Fruit fly (Drosophila melanogaster) whole organism, embryonic: ENCODE data around the gene lili.
A peak's percentile ranks its signal among the peaks of the same experiment; 100 is the strongest.

Experiments used
- ATbp ChIP-seq: fragments of 200-800 bp; sonication (Bioruptor generic); optimal IDR thresholded peaks from 2 replicates; lab custom pipeline; 2017; ENCODE audit warnings: missing biosample characterization, mild to moderate bottlenecking, missing genetic modification characterization, missing genetic modification reagents
- B-H2 ChIP-seq: fragments of 200-800 bp; sonication (Bioruptor generic); optimal IDR thresholded peaks from 2 replicates; lab custom pipeline; 2018; ENCODE audit warnings: missing biosample characterization, mild to moderate bottlenecking, missing genetic modification characterization
- BEAF-32 ChIP-seq: fragments of 200-800 bp; sonication (Bioruptor generic); optimal IDR thresholded peaks from 3 replicates; lab custom pipeline; 2017; ENCODE audit warnings: missing biosample characterization, missing genetic modification characterization, mild to moderate bottlenecking, moderate library complexity, missing genetic modification reagents
- Bteb2 ChIP-seq: fragments of 200-800 bp; sonication (Bioruptor generic); optimal IDR thresholded peaks from 2 replicates; lab custom pipeline; 2016; ENCODE audit warnings: missing biosample characterization, missing genetic modification characterization
- CG10462 ChIP-seq: fragments of 200-800 bp; sonication (Bioruptor generic); optimal IDR thresholded peaks from 2 replicates; lab custom pipeline; 2016; ENCODE audit warnings: missing biosample characterization, missing genetic modification characterization
- CG12744 ChIP-seq: fragments of 200-800 bp; sonication (Bioruptor generic); optimal IDR thresholded peaks from 2 replicates; lab custom pipeline; 2016; ENCODE audit warnings: missing biosample characterization, missing genetic modification characterization
- CG13624 ChIP-seq: fragments of 200-800 bp; sonication (Bioruptor generic); optimal IDR thresholded peaks from 2 replicates; lab custom pipeline; 2016; ENCODE audit warnings: missing biosample characterization, missing genetic modification characterization
- CG14014 ChIP-seq: fragments of 200-800 bp; sonication (Bioruptor generic); IDR thresholded peaks from 2 replicates; pipeline ENCODE4 v1.3.6; 2022; ENCODE audit warnings: missing biosample characterization, missing genetic modification characterization
- CG14050 ChIP-seq: fragments of 200-800 bp; sonication (Bioruptor generic); IDR thresholded peaks from 3 replicates; pipeline ENCODE4 v1.3.6; 2022; ENCODE audit warnings: missing biosample characterization, missing genetic modification characterization
- CG14441 ChIP-seq: fragments of 200-800 bp; sonication (Bioruptor generic); IDR thresholded peaks from 2 replicates; pipeline ENCODE4 v1.3.6; 2022; ENCODE audit warnings: missing biosample characterization, missing genetic modification characterization
- CG16813 ChIP-seq: fragments of 200-800 bp; sonication (Bioruptor generic); IDR thresholded peaks from 3 replicates; pipeline ENCODE4 v1.3.6; 2022; ENCODE audit warnings: missing biosample characterization, missing genetic modification characterization; ENCODE audit not compliant: partially characterized antibody
- CG16863 ChIP-seq: fragments of 200-800 bp; sonication (Bioruptor generic); optimal IDR thresholded peaks from 3 replicates; lab custom pipeline; 2016; ENCODE audit warnings: missing biosample characterization, missing genetic modification characterization
- CG31441 ChIP-seq: fragments of 200-800 bp; sonication (Bioruptor generic); IDR thresholded peaks from 2 replicates; pipeline ENCODE4 v1.3.6; 2022; ENCODE audit warnings: missing biosample characterization, missing genetic modification characterization
- CG33213 ChIP-seq: fragments of 200-800 bp; sonication (Bioruptor generic); optimal IDR thresholded peaks from 3 replicates; lab custom pipeline; 2016; ENCODE audit warnings: missing biosample characterization, missing genetic modification characterization
- CG3995 ChIP-seq: fragments of 200-800 bp; sonication (Bioruptor generic); optimal IDR thresholded peaks from 3 replicates; lab custom pipeline; 2016; ENCODE audit warnings: missing biosample characterization, missing genetic modification characterization
- CG4617 ChIP-seq: fragments of 200-800 bp; sonication (Bioruptor generic); optimal IDR thresholded peaks from 3 replicates; lab custom pipeline; 2016; ENCODE audit warnings: missing biosample characterization, missing genetic modification characterization, borderline replicate concordance
- CG5245 ChIP-seq: fragments of 200-800 bp; sonication (Bioruptor generic); optimal IDR thresholded peaks from 3 replicates; lab custom pipeline; 2016; ENCODE audit warnings: missing biosample characterization, missing genetic modification characterization
- CG7556 ChIP-seq: fragments of 200-800 bp; sonication (Bioruptor generic); optimal IDR thresholded peaks from 2 replicates; lab custom pipeline; 2017; ENCODE audit warnings: missing biosample characterization, mild to moderate bottlenecking, missing genetic modification characterization
- CG8290 ChIP-seq, 3 experiments: fragments of 200-800 bp; sonication (Bioruptor generic); optimal IDR thresholded peaks; 2 replicates each; lab custom pipeline; 2016 to 2019; ENCODE audit warnings: missing biosample characterization in 3 of 3, missing genetic modification characterization in 3 of 3, mild to moderate bottlenecking in 2 of 3, moderate library complexity in 1 of 3
- CG8924 ChIP-seq: fragments of 200-800 bp; optimal IDR thresholded peaks from 3 replicates; lab custom pipeline; 2019; ENCODE audit warnings: missing biosample characterization, mild to moderate bottlenecking, missing genetic modification characterization, moderate library complexity
- CG9609 ChIP-seq: fragments of 200-800 bp; sonication (Bioruptor generic); optimal IDR thresholded peaks from 3 replicates; lab custom pipeline; 2016; ENCODE audit warnings: missing biosample characterization, missing genetic modification characterization
- Dp ChIP-seq: fragments of 200-800 bp; sonication (Bioruptor generic); optimal IDR thresholded peaks from 2 replicates; lab custom pipeline; 2018; ENCODE audit warnings: missing biosample characterization, mild to moderate bottlenecking, missing genetic modification characterization, moderate library complexity
- ERR ChIP-seq: fragments of 200-800 bp; sonication (Bioruptor generic); optimal IDR thresholded peaks from 2 replicates; lab custom pipeline; 2016; ENCODE audit warnings: missing biosample characterization, missing genetic modification characterization
- H2.0 ChIP-seq: fragments of 200-800 bp; sonication (Bioruptor generic); IDR thresholded peaks from 2 replicates; pipeline ENCODE4 v1.3.6; 2022; ENCODE audit warnings: missing biosample characterization, missing genetic modification characterization
- Kr ChIP-seq: fragments of 200-800 bp; sonication (Bioruptor generic); optimal IDR thresholded peaks from 2 replicates; lab custom pipeline; 2017; ENCODE audit warnings: missing biosample characterization, mild to moderate bottlenecking, missing genetic modification characterization
- Max ChIP-seq: fragments of 200-800 bp; sonication (Bioruptor generic); optimal IDR thresholded peaks from 2 replicates; lab custom pipeline; 2016; ENCODE audit warnings: missing biosample characterization, mild to moderate bottlenecking, missing genetic modification characterization
- Ravus ChIP-seq: fragments of 200-800 bp; sonication (Bioruptor generic); IDR thresholded peaks from 2 replicates; pipeline ENCODE4 v1.3.6; 2022; ENCODE audit warnings: missing biosample characterization, missing genetic modification characterization
- Sox100B ChIP-seq: fragments of 200-800 bp; sonication (Bioruptor generic); optimal IDR thresholded peaks from 3 replicates; lab custom pipeline; 2018; ENCODE audit warnings: missing biosample characterization, mild to moderate bottlenecking, missing genetic modification characterization
- abd-A ChIP-seq: fragments of 200-800 bp; sonication (Bioruptor generic); optimal IDR thresholded peaks from 3 replicates; lab custom pipeline; 2019; ENCODE audit warnings: missing biosample characterization, mild to moderate bottlenecking, missing genetic modification characterization, moderate library complexity
- crc ChIP-seq: fragments of 200-800 bp; sonication (Bioruptor generic); optimal IDR thresholded peaks from 2 replicates; lab custom pipeline; 2016; ENCODE audit warnings: missing biosample characterization, missing genetic modification characterization
- crol ChIP-seq: fragments of 200-800 bp; sonication (Bioruptor generic); IDR thresholded peaks from 2 replicates; pipeline ENCODE4 v1.3.6; 2022; ENCODE audit warnings: missing biosample characterization, missing genetic modification characterization
- cwo ChIP-seq: fragments of 200-800 bp; sonication (Bioruptor generic); optimal IDR thresholded peaks from 3 replicates; lab custom pipeline; 2017; ENCODE audit warnings: missing biosample characterization, missing genetic modification characterization, mild to moderate bottlenecking, moderate library complexity, missing genetic modification reagents
- da ChIP-seq: fragments of 200-800 bp; sonication (Bioruptor generic); optimal IDR thresholded peaks from 2 replicates; lab custom pipeline; 2016; ENCODE audit warnings: missing biosample characterization, missing genetic modification characterization
- emc ChIP-seq: fragments of 200-800 bp; sonication (Bioruptor generic); optimal IDR thresholded peaks from 2 replicates; lab custom pipeline; 2016; ENCODE audit warnings: missing biosample characterization, missing genetic modification characterization
- ewg ChIP-seq: fragments of 200-800 bp; sonication (Bioruptor generic); optimal IDR thresholded peaks from 3 replicates; lab custom pipeline; 2017; ENCODE audit warnings: mild to moderate bottlenecking, missing biosample characterization, missing genetic modification reagents, missing genetic modification characterization
- exex ChIP-seq: fragments of 200-800 bp; sonication (Bioruptor generic); optimal IDR thresholded peaks from 4 replicates; lab custom pipeline; 2018; ENCODE audit warnings: missing biosample characterization, mild to moderate bottlenecking, missing genetic modification characterization, moderate library complexity
- gro ChIP-seq: fragments of 200-800 bp; sonication (Bioruptor generic); optimal IDR thresholded peaks from 2 replicates; lab custom pipeline; 2016; ENCODE audit warnings: missing biosample characterization, missing genetic modification characterization
- ham ChIP-seq: fragments of 200-800 bp; sonication (Bioruptor generic); IDR thresholded peaks from 2 replicates; pipeline ENCODE4 v1.3.6; 2022; ENCODE audit warnings: missing biosample characterization, missing genetic modification characterization
- hkb ChIP-seq, 2 experiments: fragments of 200-800 bp in 1 of 2; fragments of >200 bp in 1 of 2; sonication (Bioruptor generic) in 1 of 2; IDR thresholded peaks in 1 of 2; optimal IDR thresholded peaks in 1 of 2; 2 replicates each; pipeline versions ENCODE4 v1.3.6 to Lab custom; 2017 to 2022; ENCODE audit warnings: missing biosample characterization in 1 of 2, missing genetic modification characterization in 1 of 2
- ind ChIP-seq: fragments of 200-800 bp; sonication (Bioruptor generic); optimal IDR thresholded peaks from 3 replicates; lab custom pipeline; 2016; ENCODE audit warnings: missing biosample characterization, missing genetic modification characterization
- kay ChIP-seq: fragments of 200-800 bp; sonication (Bioruptor generic); optimal IDR thresholded peaks from 2 replicates; lab custom pipeline; 2016; ENCODE audit warnings: missing biosample characterization, missing genetic modification characterization
- repo ChIP-seq: fragments of 200-800 bp; sonication (Bioruptor generic); optimal IDR thresholded peaks from 2 replicates; lab custom pipeline; 2016; ENCODE audit warnings: missing biosample characterization, missing genetic modification characterization
- rib ChIP-seq: fragments of 200-800 bp; sonication (Bioruptor generic); IDR thresholded peaks from 2 replicates; pipeline ENCODE4 v1.3.6; 2022; ENCODE audit warnings: missing biosample characterization, missing genetic modification characterization
- sim ChIP-seq: fragments of 200-800 bp; sonication (Bioruptor generic); IDR thresholded peaks from 2 replicates; pipeline ENCODE4 v1.3.6; 2022; ENCODE audit warnings: missing biosample characterization, missing genetic modification characterization
- sima ChIP-seq: fragments of 200-800 bp; sonication (Bioruptor generic); optimal IDR thresholded peaks from 2 replicates; lab custom pipeline; 2016; ENCODE audit warnings: missing biosample characterization, missing genetic modification characterization
- yki ChIP-seq: fragments of >200 bp; optimal IDR thresholded peaks from 3 replicates; lab custom pipeline; 2018
- zen ChIP-seq: fragments of 200-800 bp; sonication (Bioruptor generic); optimal IDR thresholded peaks from 3 replicates; lab custom pipeline; 2018; ENCODE audit warnings: missing biosample characterization, mild to moderate bottlenecking, missing genetic modification characterization, moderate library complexity
- zfh2 ChIP-seq: fragments of 200-800 bp; sonication (Bioruptor generic); optimal IDR thresholded peaks from 2 replicates; lab custom pipeline; 2016; ENCODE audit warnings: missing biosample characterization, missing genetic modification characterization

lili gene

DNA sequence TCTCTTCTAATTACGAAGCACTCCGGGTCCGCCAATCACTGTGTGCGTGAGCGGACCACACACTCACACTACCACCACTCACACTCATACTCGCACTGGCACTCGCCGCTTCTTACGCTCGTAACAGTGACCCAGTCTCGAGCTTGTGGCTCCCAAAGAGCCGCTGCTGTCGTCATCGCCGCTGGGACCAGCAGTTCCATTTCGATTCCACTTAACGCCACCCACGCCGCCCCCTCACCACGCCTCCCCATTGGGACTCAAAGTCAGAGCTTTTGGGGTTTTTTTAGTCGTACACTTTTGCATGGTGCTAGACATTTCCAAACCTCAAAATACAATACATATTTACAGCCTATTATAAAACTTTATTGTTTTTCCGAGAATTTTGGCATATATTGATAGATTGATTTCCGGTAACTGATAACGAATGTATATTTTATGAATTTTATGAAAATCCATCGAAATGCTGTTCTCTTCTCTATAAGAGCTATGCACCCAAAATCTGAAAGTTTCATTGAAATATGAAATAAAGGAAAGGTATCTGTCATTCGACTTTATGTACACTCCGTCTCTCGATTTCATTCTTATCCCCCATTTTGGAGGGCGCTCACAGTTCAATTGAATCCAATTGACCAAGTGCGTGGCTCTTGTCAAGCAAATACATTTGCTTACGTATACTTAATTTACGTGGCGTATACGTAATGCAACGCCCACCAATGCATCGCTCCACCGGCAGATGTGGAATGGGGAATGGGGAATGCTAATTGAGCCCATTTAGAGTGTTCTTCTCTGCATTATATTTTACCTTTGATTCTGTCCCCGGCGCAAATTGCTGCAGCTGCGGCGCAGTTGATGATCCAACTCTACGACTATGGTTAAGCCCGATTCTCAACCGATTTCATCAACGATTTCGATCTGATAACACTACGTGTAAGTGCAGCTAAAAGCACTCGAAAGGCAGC, 42.3 kb downstream of the lili start, which contains the start of gene CG42331 (continued):
- no peak for TF ChIP-seq crc
- TF ChIP-seq ewg (GFP tag; lab: Kevin White, UChicago), result peak; percentile 15
- no peak for TF ChIP-seq CG33213 (GFP tag; lab: Kevin White, UChicago)
- TF ChIP-seq Kr (GFP tag; lab: Kevin White, UChicago), result no peak
- TF ChIP-seq CG8924 (tag; lab: Kevin White, UChicago), result peak; percentile 62
- peak; percentile 3 for TF ChIP-seq CG10462 (GFP tag; lab: Kevin White, UChicago)
- no peak for TF ChIP-seq repo (GFP tag; lab: Kevin White, UChicago)
- peak; percentile 65 for TF ChIP-seq ind (GFP tag; lab: Kevin White, UChicago)
- TF ChIP-seq ATbp (GFP tag; lab: Kevin White, UChicago), result peak; percentile 66
- peak; percentile 53 for TF ChIP-seq Sox100B
- TF ChIP-seq cwo (GFP tag; lab: Kevin White, UChicago), result peak; percentile 60
- TF ChIP-seq Dp (GFP tag; lab: Kevin White, UChicago), result no peak
- TF ChIP-seq BEAF-32 (GFP tag; lab: Kevin White, UChicago), result no peak
- no peak for TF ChIP-seq da (GFP tag; lab: Kevin White, UChicago)
- TF ChIP-seq CG31441 (GFP tag; lab: Robert Waterston, UW), result peak; percentile 71
- peak; percentile 51 for TF ChIP-seq Bteb2 (GFP tag; lab: Kevin White, UChicago)
- TF ChIP-seq CG3995 (GFP tag; lab: Kevin White, UChicago), result no peak
- TF ChIP-seq CG14014, result no peak
- no peak for TF ChIP-seq CG8290 (GFP tag; optimal IDR thresholded peaks at IDR 0.05; lab: Kevin White, UChicago)
- TF ChIP-seq CG8290 (tag; optimal IDR thresholded peaks at IDR 0.05; lab: Kevin White, UChicago), result peak in 1 of 2 experiments; percentile 27
- TF ChIP-seq zfh2 (GFP tag; lab: Kevin White, UChicago), result peak; percentile 28
- no peak for TF ChIP-seq hkb (optimal IDR thresholded peaks at IDR 0.05; lab: Kevin White, UChicago)
- TF ChIP-seq hkb (GFP tag; IDR thresholded peaks at IDR 0.05; lab: Robert Waterston, UW), result peak; percentile 61
- peak; percentile 6 for TF ChIP-seq CG16863 (GFP tag; lab: Kevin White, UChicago)
- peak; percentile 18 for TF ChIP-seq CG9609 (GFP tag; lab: Kevin White, UChicago)
- peak; percentile 5 for TF ChIP-seq emc (GFP tag; lab: Kevin White, UChicago)
- peak; percentile 23 for TF ChIP-seq CG5245 (GFP tag; lab: Kevin White, UChicago)
- TF ChIP-seq CG13624 (GFP tag; lab: Kevin White, UChicago), result peak; percentile 63
- TF ChIP-seq sima, result no peak
- TF ChIP-seq Ravus (GFP tag; lab: Robert Waterston, UW), result no peak; the same call in 1 of the 2 replicates
- 0 out of 2 replicates have a peak, but pooled peaks have one; percentile 31 for TF ChIP-seq H2.0 (GFP tag; lab: Robert Waterston, UW)
- TF ChIP-seq CG14441 (GFP tag; lab: Robert Waterston, UW), result peak; percentile 65; the same call in 1 of the 2 replicates
- peak; percentile 4 for TF ChIP-seq B-H2
- no peak for TF ChIP-seq zen (tag; lab: Kevin White, UChicago)
- TF ChIP-seq gro, result no peak
- no peak for TF ChIP-seq sim (GFP tag; lab: Robert Waterston, UW)
- peak; percentile 47 for TF ChIP-seq ERR (GFP tag; lab: Kevin White, UChicago)
- TF ChIP-seq kay, result no peak
- TF ChIP-seq CG7556 (GFP tag; lab: Kevin White, UChicago), result peak; percentile 73
- TF ChIP-seq crol (GFP tag; lab: Robert Waterston, UW), result peak; percentile 89
- TF ChIP-seq rib, result no peak
- TF ChIP-seq CG16813, result no peak
- TF ChIP-seq CG4617 (GFP tag; lab: Kevin White, UChicago), result no peak
- no peak for TF ChIP-seq yki (lab: Kevin White, UChicago)
- TF ChIP-seq CG14050, result peak; percentile 58
- TF ChIP-seq exex, result peak; percentile 65
- no peak for TF ChIP-seq ham (GFP tag; lab: Robert Waterston, UW)
- peak; percentile 11 for TF ChIP-seq CG12744 (GFP tag; lab: Kevin White, UChicago)
- peak; percentile 27 for TF ChIP-seq Max
- TF ChIP-seq abd-A, result peak; percentile 31
